Worm (Caenorhabditis elegans) whole organism, late embryonic: ENCODE measurements around the gene T16G12.8.

Experiments used
- K02D7.2 ChIP-seq: sonication (generic microtip); optimal IDR thresholded peaks from 2 replicates; lab custom pipeline; 2017; ENCODE audit warnings: mild to moderate bottlenecking, missing genetic modification characterization, missing compliant biosample characterization
- ceh-24 ChIP-seq: sonication (generic microtip); optimal IDR thresholded peaks from 2 replicates; lab custom pipeline; 2016; ENCODE audit warnings: mild to moderate bottlenecking, missing genetic modification characterization, missing compliant biosample characterization
- ceh-34 ChIP-seq: sonication (generic microtip); optimal IDR thresholded peaks from 2 replicates; lab custom pipeline; 2016; ENCODE audit warnings: mild to moderate bottlenecking, missing genetic modification characterization, missing compliant biosample characterization
- dve-1 ChIP-seq: sonication (generic microtip); optimal IDR thresholded peaks from 2 replicates; lab custom pipeline; 2017; ENCODE audit warnings: antibody characterized with exemption, mild to moderate bottlenecking, missing genetic modification characterization, missing compliant biosample characterization
- fkh-10 ChIP-seq: fragments of 150-350 bp; optimal IDR thresholded peaks from 2 replicates; lab custom pipeline; 2014; ENCODE audit warnings: missing biosample characterization, missing genetic modification reagents, missing genetic modification characterization
- lin-11 ChIP-seq: fragments of 200-800 bp; sonication (Bioruptor generic); optimal IDR thresholded peaks from 2 replicates; lab custom pipeline; 2018; ENCODE audit warnings: mild to moderate bottlenecking, missing genetic modification characterization, missing compliant biosample characterization
- nfya-1 ChIP-seq: sonication (generic microtip); optimal IDR thresholded peaks from 2 replicates; lab custom pipeline; 2017; ENCODE audit warnings: missing genetic modification characterization, mild to moderate bottlenecking, missing compliant biosample characterization, antibody characterized with exemption, moderate library complexity
- nhr-11 ChIP-seq: fragments of 150-350 bp; optimal IDR thresholded peaks from 2 replicates; lab custom pipeline; 2014; ENCODE audit warnings: missing biosample characterization, missing genetic modification characterization
- pros-1 ChIP-seq: fragments of 150-350 bp; optimal IDR thresholded peaks from 2 replicates; lab custom pipeline; 2014; ENCODE audit warnings: missing biosample characterization, missing genetic modification reagents, missing genetic modification characterization
- syd-9 ChIP-seq: sonication (generic microtip); optimal IDR thresholded peaks from 2 replicates; lab custom pipeline; 2016; ENCODE audit warnings: mild to moderate bottlenecking, missing genetic modification characterization, moderate library complexity, missing compliant biosample characterization

DNA sequence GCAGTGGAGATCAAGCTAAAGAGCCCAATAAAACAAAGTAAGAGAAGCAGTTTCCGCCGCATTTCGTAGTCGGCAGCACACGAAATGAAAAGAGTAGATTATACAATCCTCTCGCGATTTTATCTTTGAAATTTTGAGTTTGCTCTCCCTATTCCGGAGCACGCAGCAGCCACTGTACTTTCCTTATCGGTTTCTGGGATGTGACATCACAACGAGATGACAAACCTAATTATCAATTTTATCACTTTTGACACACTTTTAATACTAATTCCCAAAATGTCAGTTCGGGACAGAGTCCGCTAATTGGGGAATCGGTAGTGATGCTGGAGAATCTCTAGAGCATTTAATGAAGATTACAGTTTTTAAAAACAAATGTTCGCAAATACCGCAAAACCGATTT is 9.4 kb upstream of the T16G12.8 start, which contains the start of gene T16G12.1:
- TF ChIP-seq dve-1 (no peak), K02D7.2 (no peak), lin-11 (tag; lab: Kevin White, UChicago) (no peak), ceh-24 (tag; lab: Kevin White, UChicago) (no peak), ceh-34 (tag; lab: Kevin White, UChicago) (no peak), nhr-11 (tag; lab: Kevin White, UChicago) (no peak), fkh-10 (no peak), nfya-1 (tag; lab: Kevin White, UChicago) (no peak), syd-9 (no peak), pros-1 (tag; lab: Kevin White, UChicago) (no peak)
